Fruit fly (Drosophila melanogaster) whole organism, prepupa: ENCODE measurements around the gene Shc.
A peak's percentile ranks its signal among the peaks of the same experiment; 100 is the strongest.

ENCODE experiments used
- Blimp-1 ChIP-seq: fragments of 200-800 bp; sonication (Bioruptor generic); optimal IDR thresholded peaks from 3 replicates; lab custom pipeline; 2017; ENCODE audit warnings: missing biosample characterization, missing genetic modification characterization, mild to moderate bottlenecking, moderate library complexity, missing genetic modification reagents
- CG10631 ChIP-seq: fragments of 200-800 bp; sonication (Bioruptor generic); optimal IDR thresholded peaks from 2 replicates; lab custom pipeline; 2016; ENCODE audit warnings: missing biosample characterization, missing genetic modification characterization
- CG11762 ChIP-seq: fragments of 200-800 bp; sonication (Bioruptor generic); optimal IDR thresholded peaks from 3 replicates; lab custom pipeline; 2016; ENCODE audit warnings: missing biosample characterization, missing genetic modification characterization; ENCODE audit not compliant: insufficient read depth
- CG15336 ChIP-seq: fragments of 200-800 bp; sonication (Bioruptor generic); IDR thresholded peaks from 2 replicates; pipeline ENCODE4 v1.3.6; 2022; ENCODE audit warnings: missing biosample characterization, missing genetic modification characterization
- CG1621 ChIP-seq: fragments of 200-800 bp; sonication (Bioruptor generic); optimal IDR thresholded peaks from 3 replicates; lab custom pipeline; 2018; ENCODE audit warnings: missing biosample characterization, mild to moderate bottlenecking, missing genetic modification characterization
- CG31627 ChIP-seq: fragments of 200-800 bp; sonication (Bioruptor generic); optimal IDR thresholded peaks from 3 replicates; lab custom pipeline; 2016; ENCODE audit warnings: missing biosample characterization, missing genetic modification characterization
- CG32006 ChIP-seq: fragments of 200-800 bp; sonication (Bioruptor generic); optimal IDR thresholded peaks from 3 replicates; lab custom pipeline; 2017; ENCODE audit warnings: missing biosample characterization, mild to moderate bottlenecking, missing genetic modification characterization
- CG34406 ChIP-seq: fragments of 200-800 bp; sonication (Bioruptor generic); optimal IDR thresholded peaks from 3 replicates; lab custom pipeline; 2016; ENCODE audit warnings: missing biosample characterization, missing genetic modification characterization
- CG3919 ChIP-seq: fragments of 200-800 bp; sonication (Bioruptor generic); optimal IDR thresholded peaks from 3 replicates; lab custom pipeline; 2016; ENCODE audit warnings: missing biosample characterization, missing genetic modification characterization
- CG6163 ChIP-seq: fragments of 200-800 bp; sonication (Bioruptor generic); IDR thresholded peaks from 3 replicates; pipeline ENCODE4 v1.3.6; 2022; ENCODE audit warnings: missing biosample characterization, missing genetic modification characterization
- CG6276 ChIP-seq: fragments of 200-800 bp; sonication (Bioruptor generic); optimal IDR thresholded peaks from 2 replicates; lab custom pipeline; 2017; ENCODE audit warnings: missing biosample characterization, mild to moderate bottlenecking, missing genetic modification characterization
- CG6854 ChIP-seq: fragments of 200-800 bp; sonication (Bioruptor generic); optimal IDR thresholded peaks from 2 replicates; lab custom pipeline; 2017; ENCODE audit warnings: missing biosample characterization, mild to moderate bottlenecking, missing genetic modification characterization
- CG7368 ChIP-seq: fragments of 200-800 bp; sonication (Bioruptor generic); optimal IDR thresholded peaks from 3 replicates; lab custom pipeline; 2016; ENCODE audit warnings: missing biosample characterization, missing genetic modification characterization
- CG8119 ChIP-seq: fragments of 200-800 bp; sonication (Bioruptor generic); IDR thresholded peaks from 3 replicates; pipeline ENCODE4 v1.3.6; 2022; ENCODE audit warnings: missing biosample characterization, missing genetic modification characterization
- CG8319 ChIP-seq: fragments of 200-800 bp; sonication (Bioruptor generic); optimal IDR thresholded peaks from 3 replicates; lab custom pipeline; 2016; ENCODE audit warnings: missing biosample characterization, missing genetic modification characterization
- CG8632 ChIP-seq: fragments of 200-800 bp; sonication (Bioruptor generic); optimal IDR thresholded peaks from 3 replicates; lab custom pipeline; 2016; ENCODE audit warnings: missing biosample characterization, missing genetic modification characterization
- Eip75B ChIP-seq: fragments of 200-800 bp; sonication (Bioruptor generic); optimal IDR thresholded peaks from 3 replicates; lab custom pipeline; 2016; ENCODE audit warnings: missing biosample characterization, missing genetic modification characterization
- Eip93F ChIP-seq: fragments of 200-800 bp; sonication (Bioruptor generic); optimal IDR thresholded peaks from 2 replicates; lab custom pipeline; 2016; ENCODE audit warnings: missing biosample characterization, mild to moderate bottlenecking, missing genetic modification characterization
- Ets21C ChIP-seq: fragments of 200-800 bp; sonication (Bioruptor generic); optimal IDR thresholded peaks from 3 replicates; lab custom pipeline; 2016; ENCODE audit warnings: missing biosample characterization, missing genetic modification characterization
- Ets96B ChIP-seq: fragments of 200-800 bp; optimal IDR thresholded peaks from 2 replicates; lab custom pipeline; 2019; ENCODE audit warnings: missing biosample characterization, mild to moderate bottlenecking, missing genetic modification characterization, moderate library complexity
- Hr38 ChIP-seq: sonication (Bioruptor generic); optimal IDR thresholded peaks from 2 replicates; lab custom pipeline; 2016; ENCODE audit warnings: missing biosample characterization, missing genetic modification characterization
- Hr4 ChIP-seq: fragments of 200-800 bp; sonication (Bioruptor generic); optimal IDR thresholded peaks from 3 replicates; lab custom pipeline; 2016; ENCODE audit warnings: missing biosample characterization, missing genetic modification characterization
- Lpt ChIP-seq: fragments of 200-800 bp; sonication (Bioruptor generic); optimal IDR thresholded peaks from 3 replicates; lab custom pipeline; 2016; ENCODE audit warnings: missing biosample characterization, missing genetic modification characterization
- Met ChIP-seq: fragments of 200-800 bp; sonication (Bioruptor generic); optimal IDR thresholded peaks from 3 replicates; lab custom pipeline; 2016; ENCODE audit warnings: missing biosample characterization, missing genetic modification characterization
- OdsH ChIP-seq: fragments of 200-800 bp; sonication (Bioruptor generic); optimal IDR thresholded peaks from 3 replicates; lab custom pipeline; 2016; ENCODE audit warnings: missing biosample characterization, missing genetic modification characterization
- Smox ChIP-seq: fragments of 200-800 bp; sonication (Bioruptor generic); optimal IDR thresholded peaks from 3 replicates; lab custom pipeline; 2016; ENCODE audit warnings: missing biosample characterization, missing genetic modification characterization
- Sox102F ChIP-seq: fragments of 200-800 bp; sonication (Bioruptor generic); optimal IDR thresholded peaks from 2 replicates; lab custom pipeline; 2016; ENCODE audit warnings: missing biosample characterization, mild to moderate bottlenecking, missing genetic modification characterization
- Sox14 ChIP-seq: fragments of 200-800 bp; sonication (Bioruptor generic); optimal IDR thresholded peaks from 3 replicates; lab custom pipeline; 2016; ENCODE audit warnings: missing biosample characterization, missing genetic modification characterization
- Sox15 ChIP-seq: fragments of 200-800 bp; sonication (Bioruptor generic); optimal IDR thresholded peaks from 3 replicates; lab custom pipeline; 2016; ENCODE audit warnings: missing biosample characterization, missing genetic modification characterization
- achi ChIP-seq: fragments of 200-800 bp; sonication (Bioruptor generic); optimal IDR thresholded peaks from 3 replicates; lab custom pipeline; 2016; ENCODE audit warnings: missing biosample characterization, missing genetic modification characterization
- acj6 ChIP-seq: fragments of 200-800 bp; sonication (Bioruptor generic); optimal IDR thresholded peaks from 3 replicates; lab custom pipeline; 2016; ENCODE audit warnings: missing biosample characterization, missing genetic modification characterization
- cyc ChIP-seq: fragments of 200-800 bp; sonication (Bioruptor generic); optimal IDR thresholded peaks from 3 replicates; lab custom pipeline; 2016; ENCODE audit warnings: missing biosample characterization, missing genetic modification characterization
- eg ChIP-seq: fragments of 200-800 bp; sonication (Bioruptor generic); IDR thresholded peaks from 3 replicates; pipeline ENCODE4 v1.3.6; 2022; ENCODE audit warnings: missing biosample characterization, missing genetic modification characterization
- esn ChIP-seq: fragments of 200-800 bp; sonication (Bioruptor generic); optimal IDR thresholded peaks from 2 replicates; lab custom pipeline; 2016; ENCODE audit warnings: missing biosample characterization, mild to moderate bottlenecking, missing genetic modification characterization, moderate library complexity
- fd85E ChIP-seq: fragments of 200-800 bp; sonication (Bioruptor generic); optimal IDR thresholded peaks from 3 replicates; lab custom pipeline; 2016; ENCODE audit warnings: missing biosample characterization, missing genetic modification characterization
- fkh ChIP-seq: fragments of 200-800 bp; sonication (Bioruptor generic); optimal IDR thresholded peaks from 3 replicates; lab custom pipeline; 2017; ENCODE audit warnings: missing biosample characterization, mild to moderate bottlenecking, missing genetic modification characterization, moderate library complexity
- lz ChIP-seq: fragments of 200-800 bp; sonication (Bioruptor generic); optimal IDR thresholded peaks from 3 replicates; lab custom pipeline; 2016; ENCODE audit warnings: missing biosample characterization, missing genetic modification characterization
- net ChIP-seq: fragments of 200-800 bp; sonication (Bioruptor generic); optimal IDR thresholded peaks from 3 replicates; lab custom pipeline; 2016; ENCODE audit warnings: missing biosample characterization, missing genetic modification characterization
- pdm3 ChIP-seq: fragments of 200-800 bp; sonication (Bioruptor generic); optimal IDR thresholded peaks from 3 replicates; lab custom pipeline; 2016; ENCODE audit warnings: missing biosample characterization, missing genetic modification characterization
- salr ChIP-seq, 2 experiments: fragments of 200-800 bp; sonication (Bioruptor generic); optimal IDR thresholded peaks; 3 replicates each; lab custom pipeline; 2016 to 2018; ENCODE audit warnings: missing biosample characterization in 2 of 2, missing genetic modification characterization in 2 of 2, mild to moderate bottlenecking in 1 of 2
- spab ChIP-seq: fragments of 200-800 bp; sonication (Bioruptor generic); optimal IDR thresholded peaks from 2 replicates; lab custom pipeline; 2017; ENCODE audit warnings: missing biosample characterization, mild to moderate bottlenecking, missing genetic modification characterization, missing genetic modification reagents
- ss ChIP-seq, 2 experiments: fragments of 200-800 bp; sonication (Bioruptor generic); optimal IDR thresholded peaks; 2 replicates in 1 of 2; 3 replicates in 1 of 2; lab custom pipeline; 2017 to 2018; ENCODE audit warnings: mild to moderate bottlenecking in 2 of 2, missing biosample characterization in 2 of 2, missing genetic modification characterization in 2 of 2, moderate library complexity in 1 of 2
- svp ChIP-seq: fragments of 200-800 bp; sonication (Bioruptor generic); peaks from one replicate; lab custom pipeline; 2016; ENCODE audit warnings: missing biosample characterization, missing genetic modification characterization
- topi ChIP-seq: fragments of 200-800 bp; sonication (Bioruptor generic); optimal IDR thresholded peaks from 3 replicates; lab custom pipeline; 2016; ENCODE audit warnings: missing biosample characterization, missing genetic modification characterization
- vri ChIP-seq: fragments of 200-800 bp; sonication (Bioruptor generic); optimal IDR thresholded peaks from 3 replicates; lab custom pipeline; 2016; ENCODE audit warnings: missing biosample characterization, mild to moderate bottlenecking, missing genetic modification characterization

Shc gene

dm6 chr3L:9451522-9452118 lies 24.8 kb downstream of the Shc start, which contains the start of the genes CG3448 and ghi (continued):
- TF ChIP-seq CG34406 (GFP tag; lab: Kevin White, UChicago) (peak; percentile 19), spab (GFP tag; lab: Kevin White, UChicago) (no peak), pdm3 (GFP tag; lab: Kevin White, UChicago) (no peak), lz (GFP tag; lab: Kevin White, UChicago) (peak; percentile 61), Eip75B (GFP tag; lab: Kevin White, UChicago) (peak; percentile 72), vri (GFP tag; lab: Kevin White, UChicago) (peak; percentile 32), cyc (peak; percentile 67), fd85E (peak; percentile 22), Ets96B (tag; lab: Kevin White, UChicago) (peak; percentile 56)

- TF ChIP-seq esn: no peak
- no peak for TF ChIP-seq topi
- TF ChIP-seq Eip75B (GFP tag; lab: Kevin White, UChicago): no peak
- TF ChIP-seq pdm3 (GFP tag; lab: Kevin White, UChicago): no peak
- no peak for TF ChIP-seq Sox102F (GFP tag; lab: Kevin White, UChicago)
- TF ChIP-seq acj6: no peak
- no peak for TF ChIP-seq Hr38 (GFP tag; lab: Kevin White, UChicago)
- no peak for TF ChIP-seq CG6163 (GFP tag; lab: Robert Waterston, UW)
- TF ChIP-seq CG11762 (GFP tag; lab: Kevin White, UChicago): no peak
- TF ChIP-seq CG31627 (GFP tag; lab: Kevin White, UChicago): no peak
- no peak for TF ChIP-seq Smox
- no peak for TF ChIP-seq Met (GFP tag; lab: Kevin White, UChicago)
- TF ChIP-seq Lpt: no peak
- no peak for TF ChIP-seq CG10631 (GFP tag; lab: Kevin White, UChicago)
- TF ChIP-seq CG1621 (tag; lab: Kevin White, UChicago): no peak
- no peak for TF ChIP-seq CG6854
- no peak for TF ChIP-seq svp
- no peak for TF ChIP-seq Eip93F (GFP tag; lab: Kevin White, UChicago)
Measured at dm6 chr3L:9452422-9452821, 25.6 kb downstream of the Shc start.

DNA sequence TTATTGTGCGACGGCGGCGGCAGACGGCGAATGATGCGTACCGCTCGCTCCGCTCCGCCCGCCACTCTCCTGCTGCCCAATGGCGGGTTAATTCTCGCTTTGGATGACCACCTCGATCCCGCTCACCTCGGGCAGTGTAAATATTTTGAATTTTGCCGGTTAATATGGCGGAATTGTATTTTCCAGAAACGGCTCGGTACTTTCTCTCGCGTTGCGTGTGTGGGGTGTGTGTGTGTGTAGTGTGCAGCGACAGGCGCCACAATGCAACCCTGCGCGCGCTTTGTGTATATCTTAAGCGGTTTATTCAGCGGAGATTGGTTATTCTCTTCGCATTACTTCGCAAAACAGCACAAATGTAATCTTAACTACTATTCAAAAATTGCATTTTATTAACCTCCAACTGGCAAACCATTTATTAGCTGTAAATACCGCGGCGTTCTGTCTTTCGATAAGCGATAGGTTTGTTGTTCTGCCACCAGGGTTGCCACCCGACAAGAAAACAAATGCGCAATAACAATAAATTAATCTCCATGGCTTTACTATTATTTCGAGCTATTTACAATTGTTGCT lies 29.1 kb downstream of the Shc start, which contains the start of the genes phol and CG3552:
Gene phol, minus strand, starts transcription at position 463 of the 570 bp plus-strand sequence.
Gene CG3552, plus strand, starts transcription at position 500 of the 570 bp plus-strand sequence.
- no peak for TF ChIP-seq lz (GFP tag; lab: Kevin White, UChicago)
- peak; percentile 8 for TF ChIP-seq Ets21C (GFP tag; lab: Kevin White, UChicago)
- no peak for TF ChIP-seq salr (GFP tag; optimal IDR thresholded peaks at IDR 0.05; lab: Kevin White, UChicago)
- TF ChIP-seq Blimp-1: peak; percentile 10
- no peak for TF ChIP-seq CG31627 (GFP tag; lab: Kevin White, UChicago)
- no peak for TF ChIP-seq acj6
- no peak for TF ChIP-seq CG8632
- TF ChIP-seq Sox15 (GFP tag; lab: Kevin White, UChicago): no peak
- TF ChIP-seq Hr4: no peak
- TF ChIP-seq fd85E: no peak
- no peak for TF ChIP-seq OdsH (GFP tag; lab: Kevin White, UChicago)
- TF ChIP-seq CG8119 (GFP tag; lab: Robert Waterston, UW): no peak
- no peak for TF ChIP-seq CG32006 (GFP tag; lab: Kevin White, UChicago)
- no peak for TF ChIP-seq CG7368 (GFP tag; lab: Kevin White, UChicago)
- no peak for TF ChIP-seq CG1621 (tag; lab: Kevin White, UChicago)
- no peak for TF ChIP-seq pdm3 (GFP tag; lab: Kevin White, UChicago)
- TF ChIP-seq CG6854: no peak
- no peak for TF ChIP-seq CG34406 (GFP tag; lab: Kevin White, UChicago)
- no peak for TF ChIP-seq CG11762 (GFP tag; lab: Kevin White, UChicago)
- no peak for TF ChIP-seq CG6163 (GFP tag; lab: Robert Waterston, UW)
- TF ChIP-seq Lpt: no peak
- TF ChIP-seq net (GFP tag; lab: Kevin White, UChicago): no peak
- no peak for TF ChIP-seq vri (GFP tag; lab: Kevin White, UChicago)
- TF ChIP-seq achi (GFP tag; lab: Kevin White, UChicago): no peak
- no peak for TF ChIP-seq Hr38 (GFP tag; lab: Kevin White, UChicago)
- no peak for TF ChIP-seq Met (GFP tag; lab: Kevin White, UChicago)
- TF ChIP-seq esn: peak; percentile 27
- TF ChIP-seq CG6276 (GFP tag; lab: Kevin White, UChicago): no peak
- TF ChIP-seq Ets96B (tag; lab: Kevin White, UChicago): no peak
- no peak for TF ChIP-seq CG3919 (GFP tag; lab: Kevin White, UChicago)
- peak; percentile 72 for TF ChIP-seq Sox14 (GFP tag; lab: Kevin White, UChicago)
- peak; percentile 24 for TF ChIP-seq fkh (GFP tag; lab: Kevin White, UChicago)
- TF ChIP-seq ss (GFP tag; optimal IDR thresholded peaks at IDR 0.05; lab: Kevin White, UChicago): peak in 1 of 2 experiments; percentile 27
- no peak for TF ChIP-seq CG8319 (GFP tag; lab: Kevin White, UChicago)
- no peak for TF ChIP-seq CG15336 (GFP tag; lab: Robert Waterston, UW)
- no peak for TF ChIP-seq CG10631 (GFP tag; lab: Kevin White, UChicago)
- no peak for TF ChIP-seq eg (GFP tag; lab: Robert Waterston, UW)
